Fruit fly (Drosophila melanogaster): ENCODE results near the gene CG10591.
A peak's percentile ranks its signal among the peaks of the same experiment; 100 is the strongest.

CG10591 gene

DNA sequence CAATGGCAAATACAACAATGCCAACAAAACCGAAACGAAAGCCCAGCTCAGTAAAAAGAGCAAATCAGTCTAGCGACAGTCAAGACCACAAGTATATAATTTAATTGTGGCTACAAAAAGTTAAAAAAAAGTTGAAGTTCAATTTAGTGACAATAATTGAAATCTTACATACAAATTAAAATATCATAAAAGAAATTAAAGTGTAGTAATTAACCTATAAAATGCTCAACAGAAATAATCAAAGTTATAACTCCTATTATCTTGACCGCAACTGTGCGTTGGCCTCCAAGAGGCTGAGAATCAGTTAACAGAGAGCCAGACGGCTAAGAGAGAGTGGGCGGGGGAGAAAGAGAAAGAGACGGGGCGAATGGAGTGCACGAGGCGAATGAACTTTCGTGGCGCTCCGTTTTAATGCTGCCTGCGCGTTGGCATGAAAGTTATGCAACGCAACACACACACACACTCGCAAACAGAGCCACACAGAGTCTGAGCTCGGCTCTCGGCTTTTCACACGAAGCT is 12.3 kb upstream of the CG10591 start (continued):
- TF ChIP-seq CG4360 (GFP tag; IDR thresholded peaks at IDR 0.05) (0 out of 2 replicates have a peak, but pooled peaks have one; percentile 25), Hmr (GFP tag; optimal IDR thresholded peaks at IDR 0.05) (peak; percentile 58), ewg (GFP tag; optimal IDR thresholded peaks at IDR 0.05) (peak; percentile 69), CG14667 (GFP tag; IDR thresholded peaks at IDR 0.05) (peak; percentile 45), run (tag; optimal IDR thresholded peaks at IDR 0.05) (peak; percentile 73), crp (GFP tag; optimal IDR thresholded peaks at IDR 0.05) (peak in 1 of 2 experiments; percentile 21), cad (GFP tag; optimal IDR thresholded peaks at IDR 0.05) (no peak), CG2120 (GFP tag; optimal IDR thresholded peaks at IDR 0.05) (peak; percentile 29), Ptx1 (GFP tag; IDR thresholded peaks at IDR 0.05) (peak; percentile 60; the same call in 1 of the 2 replicates), Deaf1 (tag; optimal IDR thresholded peaks at IDR 0.05) (peak; percentile 93), fd96Cb (tag; optimal IDR thresholded peaks at IDR 0.05) (peak; percentile 89), al (GFP tag; IDR thresholded peaks at IDR 0.05) (0 out of 2 replicates have a peak, but pooled peaks have one; percentile 8), CG33213 (GFP tag; optimal IDR thresholded peaks at IDR 0.05) (no peak), Sin3A (optimal IDR thresholded peaks at IDR 0.05) (no peak), chm (GFP tag; IDR thresholded peaks at IDR 0.05) (no peak; the same call in 1 of the 2 replicates), Eip74EF (GFP tag; optimal IDR thresholded peaks at IDR 0.05) (peak in 1 of 2 experiments; percentile 89), CG11504 (tag; optimal IDR thresholded peaks at IDR 0.05) (peak; percentile 91), eyg (GFP tag; optimal IDR thresholded peaks at IDR 0.05) (no peak), CG11085 (GFP tag; IDR thresholded peaks at IDR 0.05) (no peak), mirr (GFP tag; optimal IDR thresholded peaks at IDR 0.05) (no peak), dmrt11E (tag; optimal IDR thresholded peaks at IDR 0.05) (peak; percentile 86), CG9215 (GFP tag; IDR thresholded peaks at IDR 0.05) (no peak), gcm (GFP tag; optimal IDR thresholded peaks at IDR 0.05) (peak; percentile 90), br (optimal IDR thresholded peaks at IDR 0.05) (no peak), wek (GFP tag; optimal IDR thresholded peaks at IDR 0.05) (peak; percentile 56), ttk (GFP tag; IDR thresholded peaks at IDR 0.05) (peak; percentile 74), Stat92E (GFP tag; optimal IDR thresholded peaks at IDR 0.05) (peak in 1 of 3 experiments; percentile 83), MBD-R2 (GFP tag; IDR thresholded peaks at IDR 0.05) (no peak), yki (optimal IDR thresholded peaks at IDR 0.05) (no peak), Neu2 (GFP tag; optimal IDR thresholded peaks at IDR 0.05; ENCODE audit: borderline replicate concordance) (no peak), CG12744 (GFP tag; optimal IDR thresholded peaks at IDR 0.05) (peak; percentile 30), dmrt99B (tag; optimal IDR thresholded peaks at IDR 0.05) (peak; percentile 86), Oaz (GFP tag; IDR thresholded peaks at IDR 0.05) (no peak), CG1603 (tag; optimal IDR thresholded peaks at IDR 0.05) (peak; percentile 32), tup (GFP tag; optimal IDR thresholded peaks at IDR 0.05) (peak; percentile 36), btn (GFP tag; optimal IDR thresholded peaks at IDR 0.05) (no peak), CG15269 (tag; optimal IDR thresholded peaks at IDR 0.05) (peak; percentile 82), nau (GFP tag; optimal IDR thresholded peaks at IDR 0.05) (peak; percentile 76), crol (GFP tag; IDR thresholded peaks at IDR 0.05) (no peak), CG11093 (GFP tag; IDR thresholded peaks at IDR 0.05) (peak; percentile 62), CG17361 (GFP tag; IDR thresholded peaks at IDR 0.05) (peak; percentile 91), sd (tag; optimal IDR thresholded peaks at IDR 0.05) (peak; percentile 52), CG12769 (tag; optimal IDR thresholded peaks at IDR 0.05) (peak; percentile 14), slp2 (GFP tag; optimal IDR thresholded peaks at IDR 0.05) (no peak), sens (GFP tag) (peak; percentile 88), Rx (GFP tag; IDR thresholded peaks at IDR 0.05) (0 out of 2 replicates have a peak, but pooled peaks have one; percentile 31), gfzf (GFP tag; optimal IDR thresholded peaks at IDR 0.05) (no peak), trem (tag; optimal IDR thresholded peaks at IDR 0.05) (peak; percentile 88), CG7839 (tag; optimal IDR thresholded peaks at IDR 0.05) (peak; percentile 82), CG7928 (GFP tag; optimal IDR thresholded peaks at IDR 0.05) (no peak), CG17328 (GFP tag; IDR thresholded peaks at IDR 0.05) (peak; percentile 91)
